Worm (Caenorhabditis elegans): Measurements from ENCODE around the gene cpr-5.

DNA sequence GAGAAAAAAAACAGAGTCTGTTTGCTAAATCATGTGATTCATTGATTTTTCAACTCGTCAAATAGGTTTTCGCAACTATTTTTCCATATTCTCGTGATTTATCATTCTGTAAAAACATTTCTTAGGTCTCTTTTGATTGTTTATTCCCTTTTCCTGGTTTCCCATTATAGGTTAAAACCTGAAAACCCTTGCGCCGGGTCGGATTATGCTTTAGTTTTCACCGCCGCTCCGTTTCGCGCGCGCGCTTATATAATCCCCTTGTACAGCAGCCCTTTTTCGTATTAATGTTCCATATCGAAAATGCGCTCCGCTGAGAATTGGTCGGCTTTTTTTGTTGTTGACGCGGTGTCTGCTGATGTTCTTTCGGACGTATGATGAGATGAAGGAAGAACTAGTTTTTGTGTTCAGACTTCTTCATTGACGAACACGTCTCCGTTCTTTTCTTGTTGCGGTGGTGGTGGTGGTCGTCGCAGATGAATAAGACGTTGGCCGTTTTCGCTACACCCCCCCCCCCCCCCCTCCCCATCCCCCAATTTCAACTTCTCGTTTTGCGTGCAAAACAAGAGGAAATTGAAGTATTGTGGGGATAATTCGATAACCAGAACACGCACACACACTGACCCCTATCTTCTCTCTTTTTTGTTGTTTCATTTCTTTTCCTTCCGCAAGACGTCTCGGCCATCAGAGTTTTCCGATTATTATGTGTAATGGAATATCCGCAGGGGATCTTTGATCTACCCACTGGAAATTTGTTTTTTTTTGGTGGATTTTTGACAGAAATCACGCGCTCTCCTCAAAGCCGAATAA is 20.8 kb upstream of the cpr-5 start:
- TF ChIP-seq ztf-23 (GFP tag; IDR thresholded peaks at IDR 0.05), result no peak
- TF ChIP-seq tab-1 (GFP tag; IDR thresholded peaks at IDR 0.05), result no peak
- no peak for TF ChIP-seq T22C8.4 (GFP tag; IDR thresholded peaks at IDR 0.05)
